Fruit fly (Drosophila melanogaster) whole organism, embryonic: ENCODE data around the gene Rab30.
A peak's percentile ranks its signal among the peaks of the same experiment; 100 is the strongest.

Source experiments
- Antp ChIP-seq: fragments of 200-800 bp; sonication (Bioruptor generic); optimal IDR thresholded peaks from 3 replicates; lab custom pipeline; 2016; ENCODE audit warnings: missing biosample characterization, missing genetic modification characterization
- Atf-2 ChIP-seq: fragments of 200-800 bp; sonication (Bioruptor generic); optimal IDR thresholded peaks from 2 replicates; lab custom pipeline; 2016; ENCODE audit warnings: missing biosample characterization, missing genetic modification characterization
- CG10147 ChIP-seq: fragments of 200-800 bp; sonication (Bioruptor generic); optimal IDR thresholded peaks from 2 replicates; lab custom pipeline; 2019; ENCODE audit warnings: missing biosample characterization, mild to moderate bottlenecking, missing genetic modification characterization, moderate library complexity
- CG11085 ChIP-seq: fragments of 200-800 bp; sonication (Bioruptor generic); IDR thresholded peaks from 2 replicates; pipeline ENCODE4 v1.3.6; 2022; ENCODE audit warnings: missing biosample characterization, missing genetic modification characterization
- CG1233 ChIP-seq: fragments of 200-800 bp; sonication (Bioruptor generic); optimal IDR thresholded peaks from 4 replicates; lab custom pipeline; 2018; ENCODE audit warnings: missing biosample characterization, mild to moderate bottlenecking, missing genetic modification characterization
- CG15514 ChIP-seq: fragments of 200-800 bp; sonication (Bioruptor generic); optimal IDR thresholded peaks from 3 replicates; lab custom pipeline; 2017; ENCODE audit warnings: missing biosample characterization, missing genetic modification characterization, mild to moderate bottlenecking, moderate library complexity, missing genetic modification reagents
- CG16813 ChIP-seq: fragments of 200-800 bp; sonication (Bioruptor generic); IDR thresholded peaks from 3 replicates; pipeline ENCODE4 v1.3.6; 2022; ENCODE audit warnings: missing biosample characterization, missing genetic modification characterization; ENCODE audit not compliant: partially characterized antibody
- CG17359 ChIP-seq: fragments of 200-800 bp; sonication (Bioruptor generic); optimal IDR thresholded peaks from 3 replicates; lab custom pipeline; 2018; ENCODE audit warnings: missing biosample characterization, mild to moderate bottlenecking, missing genetic modification characterization, moderate library complexity
- CG17829 ChIP-seq: fragments of 200-800 bp; optimal IDR thresholded peaks from 2 replicates; lab custom pipeline; 2019; ENCODE audit warnings: missing biosample characterization, mild to moderate bottlenecking, missing genetic modification characterization, moderate library complexity
- CG2199 ChIP-seq: fragments of 200-800 bp; sonication (Bioruptor generic); IDR thresholded peaks from 3 replicates; pipeline ENCODE4 v1.3.6; 2022; ENCODE audit warnings: missing biosample characterization, missing genetic modification characterization
- CG2712 ChIP-seq: fragments of 200-800 bp; optimal IDR thresholded peaks from 3 replicates; lab custom pipeline; 2019; ENCODE audit warnings: missing biosample characterization, mild to moderate bottlenecking, missing genetic modification characterization, moderate library complexity
- CG30403 ChIP-seq: fragments of 200-800 bp; sonication (Bioruptor generic); optimal IDR thresholded peaks from 3 replicates; lab custom pipeline; 2016; ENCODE audit warnings: missing biosample characterization, missing genetic modification characterization
- CG31441 ChIP-seq: fragments of 200-800 bp; sonication (Bioruptor generic); IDR thresholded peaks from 2 replicates; pipeline ENCODE4 v1.3.6; 2022; ENCODE audit warnings: missing biosample characterization, missing genetic modification characterization
- CG32767 ChIP-seq: fragments of 200-800 bp; sonication (Bioruptor generic); IDR thresholded peaks from 2 replicates; pipeline ENCODE4 v1.3.6; 2022; ENCODE audit warnings: missing biosample characterization, missing genetic modification characterization
- CG34376 ChIP-seq: fragments of 200-800 bp; sonication (Bioruptor generic); optimal IDR thresholded peaks from 2 replicates; lab custom pipeline; 2018; ENCODE audit warnings: missing biosample characterization, mild to moderate bottlenecking, missing genetic modification characterization
- CG3995 ChIP-seq: fragments of 200-800 bp; sonication (Bioruptor generic); optimal IDR thresholded peaks from 3 replicates; lab custom pipeline; 2016; ENCODE audit warnings: missing biosample characterization, missing genetic modification characterization
- CG4617 ChIP-seq: fragments of 200-800 bp; sonication (Bioruptor generic); optimal IDR thresholded peaks from 3 replicates; lab custom pipeline; 2016; ENCODE audit warnings: missing biosample characterization, missing genetic modification characterization, borderline replicate concordance
- CG6272 ChIP-seq: fragments of 200-800 bp; sonication (Bioruptor generic); IDR thresholded peaks from 2 replicates; pipeline ENCODE4 v1.3.6; 2022; ENCODE audit warnings: missing biosample characterization, missing genetic modification characterization
- CG6765 ChIP-seq: fragments of 200-800 bp; sonication (Bioruptor generic); optimal IDR thresholded peaks from 3 replicates; lab custom pipeline; 2017; ENCODE audit warnings: missing biosample characterization, mild to moderate bottlenecking, missing genetic modification characterization
- CG6813 ChIP-seq: fragments of 200-800 bp; sonication (Bioruptor generic); optimal IDR thresholded peaks from 2 replicates; lab custom pipeline; 2017; ENCODE audit warnings: missing biosample characterization, missing genetic modification characterization, mild to moderate bottlenecking, moderate library complexity, missing genetic modification reagents
- CG9797 ChIP-seq: fragments of 200-800 bp; sonication (Bioruptor generic); optimal IDR thresholded peaks from 3 replicates; lab custom pipeline; 2018; ENCODE audit warnings: missing biosample characterization, mild to moderate bottlenecking, missing genetic modification characterization
- Chrac-16 ChIP-seq: fragments of 200-800 bp; sonication (Bioruptor generic); optimal IDR thresholded peaks from 3 replicates; lab custom pipeline; 2016; ENCODE audit warnings: missing biosample characterization, missing genetic modification characterization
- Dip3 ChIP-seq: fragments of 200-800 bp; sonication (Bioruptor generic); optimal IDR thresholded peaks from 3 replicates; lab custom pipeline; 2016; ENCODE audit warnings: missing biosample characterization, missing genetic modification characterization
- Ets97D ChIP-seq: fragments of 200-800 bp; sonication (Bioruptor generic); optimal IDR thresholded peaks from 3 replicates; lab custom pipeline; 2016; ENCODE audit warnings: missing biosample characterization, missing genetic modification characterization
- Fer2 ChIP-seq: fragments of 200-800 bp; sonication (Bioruptor generic); optimal IDR thresholded peaks from 2 replicates; lab custom pipeline; 2018; ENCODE audit warnings: missing biosample characterization, mild to moderate bottlenecking, missing genetic modification characterization, moderate library complexity
- Hmr ChIP-seq: fragments of 200-800 bp; sonication (Bioruptor generic); optimal IDR thresholded peaks from 3 replicates; lab custom pipeline; 2017; ENCODE audit warnings: mild to moderate bottlenecking, missing biosample characterization, missing genetic modification reagents, missing genetic modification characterization
- Hr78 ChIP-seq, 2 experiments: fragments of 200-800 bp in 1 of 2; fragments of >200 bp in 1 of 2; sonication (Bioruptor generic) in 1 of 2; optimal IDR thresholded peaks; 2 replicates each; lab custom pipeline; 2017 to 2019; ENCODE audit warnings: missing biosample characterization in 2 of 2, missing genetic modification characterization in 2 of 2, mild to moderate bottlenecking in 1 of 2, moderate library complexity in 1 of 2
- Poxn ChIP-seq: fragments of 200-800 bp; sonication (Bioruptor generic); IDR thresholded peaks from 2 replicates; pipeline ENCODE4 v1.3.6; 2022; ENCODE audit warnings: missing biosample characterization, missing genetic modification characterization
- Ssrp ChIP-seq: fragments of 200-800 bp; sonication (Bioruptor generic); optimal IDR thresholded peaks from 2 replicates; lab custom pipeline; 2018; ENCODE audit warnings: missing biosample characterization, mild to moderate bottlenecking, missing genetic modification characterization, moderate library complexity
- crc ChIP-seq: fragments of 200-800 bp; sonication (Bioruptor generic); optimal IDR thresholded peaks from 2 replicates; lab custom pipeline; 2016; ENCODE audit warnings: missing biosample characterization, missing genetic modification characterization
- dmrt11E ChIP-seq: fragments of 200-800 bp; sonication (Bioruptor generic); optimal IDR thresholded peaks from 3 replicates; lab custom pipeline; 2018; ENCODE audit warnings: missing biosample characterization, mild to moderate bottlenecking, missing genetic modification characterization, moderate library complexity
- emc ChIP-seq: fragments of 200-800 bp; sonication (Bioruptor generic); optimal IDR thresholded peaks from 2 replicates; lab custom pipeline; 2016; ENCODE audit warnings: missing biosample characterization, missing genetic modification characterization
- hbn ChIP-seq: fragments of 200-800 bp; sonication (Bioruptor generic); IDR thresholded peaks from 2 replicates; pipeline ENCODE4 v1.3.6; 2022; ENCODE audit warnings: missing biosample characterization, missing genetic modification characterization; ENCODE audit not compliant: partially characterized antibody
- ind ChIP-seq: fragments of 200-800 bp; sonication (Bioruptor generic); optimal IDR thresholded peaks from 3 replicates; lab custom pipeline; 2016; ENCODE audit warnings: missing biosample characterization, missing genetic modification characterization
- kay ChIP-seq: fragments of 200-800 bp; sonication (Bioruptor generic); optimal IDR thresholded peaks from 2 replicates; lab custom pipeline; 2016; ENCODE audit warnings: missing biosample characterization, missing genetic modification characterization
- lbe ChIP-seq: fragments of 200-800 bp; sonication (Bioruptor generic); optimal IDR thresholded peaks from 2 replicates; lab custom pipeline; 2016; ENCODE audit warnings: missing biosample characterization, mild to moderate bottlenecking, missing genetic modification characterization
- lov ChIP-seq, 2 experiments: fragments of 200-800 bp in 1 of 2; fragments of >200 bp in 1 of 2; sonication (Bioruptor generic) in 1 of 2; IDR thresholded peaks in 1 of 2; optimal IDR thresholded peaks in 1 of 2; 2 replicates in 1 of 2; 3 replicates in 1 of 2; pipeline versions ENCODE4 v1.3.6 to Lab custom; 2017 to 2022; ENCODE audit warnings: missing biosample characterization in 1 of 2, missing genetic modification characterization in 1 of 2
- pan ChIP-seq, 4 experiments: fragments of >200 bp in 3 of 4; fragments of 200-800 bp in 1 of 4; sonication (Bioruptor generic) in 1 of 4; optimal IDR thresholded peaks in 3 of 4; IDR thresholded peaks in 1 of 4; 2 replicates each; pipeline versions ENCODE4 v1.3.6 to Lab custom; 2017 to 2022; ENCODE audit warnings: missing biosample characterization in 2 of 4, missing genetic modification characterization in 2 of 4, mixed read lengths in 1 of 4
- pnt ChIP-seq: fragments of 200-800 bp; sonication (Bioruptor generic); optimal IDR thresholded peaks from 3 replicates; lab custom pipeline; 2016; ENCODE audit warnings: missing biosample characterization, missing genetic modification characterization
- psq ChIP-seq: fragments of 200-800 bp; sonication (Bioruptor generic); optimal IDR thresholded peaks from 2 replicates; lab custom pipeline; 2017; ENCODE audit warnings: missing biosample characterization, missing genetic modification characterization
- repo ChIP-seq: fragments of 200-800 bp; sonication (Bioruptor generic); optimal IDR thresholded peaks from 2 replicates; lab custom pipeline; 2016; ENCODE audit warnings: missing biosample characterization, missing genetic modification characterization
- sd ChIP-seq: fragments of 200-800 bp; sonication (Bioruptor generic); optimal IDR thresholded peaks from 3 replicates; lab custom pipeline; 2018; ENCODE audit warnings: missing biosample characterization, mild to moderate bottlenecking, missing genetic modification characterization, moderate library complexity
- slbo ChIP-seq: fragments of 200-800 bp; sonication (Bioruptor generic); IDR thresholded peaks from 2 replicates; pipeline ENCODE4 v1.3.6; 2022; ENCODE audit warnings: missing biosample characterization, missing genetic modification characterization
- ssp ChIP-seq: fragments of 200-800 bp; sonication (Bioruptor generic); IDR thresholded peaks from 2 replicates; pipeline ENCODE4 v1.3.6; 2022; ENCODE audit warnings: missing biosample characterization, missing genetic modification characterization
- stwl ChIP-seq: fragments of 200-800 bp; sonication (Bioruptor generic); optimal IDR thresholded peaks from 3 replicates; lab custom pipeline; 2018; ENCODE audit warnings: missing biosample characterization, mild to moderate bottlenecking, missing genetic modification characterization, moderate library complexity
- tap ChIP-seq: fragments of 200-800 bp; optimal IDR thresholded peaks from 3 replicates; lab custom pipeline; 2019; ENCODE audit warnings: missing biosample characterization, mild to moderate bottlenecking, missing genetic modification characterization, moderate library complexity
- tll ChIP-seq, 2 experiments: fragments of 200-800 bp in 1 of 2; fragments of >200 bp in 1 of 2; sonication (Bioruptor generic) in 1 of 2; optimal IDR thresholded peaks; 2 replicates each; lab custom pipeline; 2017 to 2019; ENCODE audit warnings: missing biosample characterization in 2 of 2, missing genetic modification characterization in 2 of 2, mild to moderate bottlenecking in 1 of 2, moderate library complexity in 1 of 2
- twi ChIP-seq: fragments of 200-800 bp; optimal IDR thresholded peaks from 2 replicates; lab custom pipeline; 2019; ENCODE audit warnings: missing biosample characterization, mild to moderate bottlenecking, missing genetic modification characterization, moderate library complexity

Rab30 gene

DNA sequence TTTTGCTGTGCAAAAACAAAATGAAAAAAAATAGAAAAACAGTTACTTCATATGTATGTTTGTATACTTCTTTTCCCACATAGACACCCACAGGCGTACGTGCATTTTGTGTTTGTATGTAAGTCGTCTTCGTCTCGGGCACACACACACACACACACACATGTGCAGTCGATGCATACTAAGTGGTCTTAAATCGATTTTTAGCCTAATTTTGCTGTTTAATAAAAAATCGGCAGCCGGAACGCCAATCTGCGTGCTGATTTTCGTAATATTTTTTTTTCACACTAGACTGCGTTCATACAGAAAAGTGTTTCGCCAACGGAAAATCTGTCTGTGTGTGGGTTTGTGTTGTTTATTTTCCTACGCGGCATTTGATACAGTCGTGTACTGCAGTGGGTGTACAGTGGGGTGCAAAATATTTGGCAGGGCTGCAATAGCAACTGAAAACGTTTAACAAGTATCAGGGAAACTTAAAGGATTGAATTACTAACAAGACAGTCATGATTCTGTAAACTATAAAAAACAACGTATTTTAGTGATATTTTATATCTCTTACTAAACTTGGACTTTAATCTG is 782 bp upstream of the Rab30 start (continued):
- no peak for TF ChIP-seq CG6813 (GFP tag; lab: Kevin White, UChicago)
- peak; percentile 35 for TF ChIP-seq repo (GFP tag; lab: Kevin White, UChicago)
- no peak for TF ChIP-seq ssp
- no peak for TF ChIP-seq CG4617
- no peak for TF ChIP-seq kay (GFP tag; lab: Kevin White, UChicago)
- no peak for TF ChIP-seq Chrac-16 (GFP tag; lab: Kevin White, UChicago)
- TF ChIP-seq Fer2, result no peak
- TF ChIP-seq crc (GFP tag; lab: Kevin White, UChicago), result peak; percentile 31
- peak; percentile 44 for TF ChIP-seq CG15514 (GFP tag; lab: Kevin White, UChicago)
- TF ChIP-seq CG17829 (tag; lab: Kevin White, UChicago), result peak; percentile 35
- no peak for TF ChIP-seq psq (GFP tag; lab: Kevin White, UChicago)
- TF ChIP-seq CG2199 (GFP tag; lab: Robert Waterston, UW), result no peak
- no peak for TF ChIP-seq pnt
- no peak for TF ChIP-seq Atf-2 (GFP tag; lab: Kevin White, UChicago)
- TF ChIP-seq Ets97D (GFP tag; lab: Kevin White, UChicago), result peak; percentile 12
- TF ChIP-seq lbe (GFP tag; lab: Kevin White, UChicago), result peak; percentile 47
- TF ChIP-seq hbn (GFP tag; lab: Robert Waterston, UW), result no peak
- peak; percentile 50 for TF ChIP-seq Antp (GFP tag; lab: Kevin White, UChicago)
- no peak for TF ChIP-seq Hr78 (GFP tag; optimal IDR thresholded peaks at IDR 0.05; lab: Kevin White, UChicago)
- no peak for TF ChIP-seq pan (optimal IDR thresholded peaks at IDR 0.05; lab: Kevin White, UChicago)
- peak in 1 of 2 experiments; percentile 35 for TF ChIP-seq pan (GFP tag; optimal IDR thresholded peaks at IDR 0.05 in 1 of 2, IDR thresholded peaks at IDR 0.05 in 1 of 2)
- TF ChIP-seq tap (tag; lab: Kevin White, UChicago), result no peak
- no peak for TF ChIP-seq Poxn (GFP tag; lab: Robert Waterston, UW)
- no peak for TF ChIP-seq CG9797
- TF ChIP-seq lov (optimal IDR thresholded peaks at IDR 0.05; lab: Kevin White, UChicago), result no peak
- 0 out of 3 replicates have a peak, but pooled peaks have one; percentile 12 for TF ChIP-seq lov (GFP tag; IDR thresholded peaks at IDR 0.05; lab: Robert Waterston, UW)
- peak; percentile 37 for TF ChIP-seq CG1233 (GFP tag; lab: Kevin White, UChicago)
- TF ChIP-seq CG31441, result no peak
- TF ChIP-seq CG3995 (GFP tag; lab: Kevin White, UChicago), result no peak
- TF ChIP-seq CG10147 (GFP tag; lab: Kevin White, UChicago), result peak; percentile 7
- peak; percentile 1 for TF ChIP-seq CG6765 (GFP tag; lab: Kevin White, UChicago)
- no peak for TF ChIP-seq CG6272 (GFP tag; lab: Robert Waterston, UW)
- no peak for TF ChIP-seq CG2712 (tag; lab: Kevin White, UChicago)
- TF ChIP-seq Ssrp (tag; lab: Kevin White, UChicago), result no peak
- TF ChIP-seq CG16813 (GFP tag; lab: Robert Waterston, UW), result no peak
- no peak for TF ChIP-seq stwl (tag; lab: Kevin White, UChicago)
- no peak for TF ChIP-seq twi
- peak; percentile 47 for TF ChIP-seq sd (tag; lab: Kevin White, UChicago)
- peak; percentile 36 for TF ChIP-seq Dip3 (GFP tag; lab: Kevin White, UChicago)
- TF ChIP-seq CG17359 (tag; lab: Kevin White, UChicago), result peak; percentile 49
- no peak for TF ChIP-seq emc (GFP tag; lab: Kevin White, UChicago)
- TF ChIP-seq CG32767 (GFP tag; lab: Robert Waterston, UW), result no peak
- TF ChIP-seq CG34376, result peak; percentile 23
- peak; percentile 9 for TF ChIP-seq ind (GFP tag; lab: Kevin White, UChicago)
- TF ChIP-seq tll (GFP tag; optimal IDR thresholded peaks at IDR 0.05; lab: Kevin White, UChicago), result no peak
- peak; percentile 36; the same call in 1 of the 2 replicates for TF ChIP-seq CG11085 (GFP tag; lab: Robert Waterston, UW)
- TF ChIP-seq Hmr (GFP tag; lab: Kevin White, UChicago), result no peak
- TF ChIP-seq dmrt11E (tag; lab: Kevin White, UChicago), result no peak
- TF ChIP-seq CG30403, result peak; percentile 19
- TF ChIP-seq slbo (GFP tag; lab: Robert Waterston, UW), result peak; percentile 74
